Worm (Caenorhabditis elegans) whole organism, dauer: ENCODE results near the gene C44C10.3.

Source experiments
- unc-62 ChIP-seq: sonication (generic microtip); optimal IDR thresholded peaks from 2 replicates; lab custom pipeline; 2017; ENCODE audit warnings: missing biosample characterization, missing genetic modification reagents, missing genetic modification characterization

C44C10.3 gene

ce11 chrX:11690014-11690591 lies 12.2 kb upstream of the C44C10.3 start, which contains the start of the genes C44C10.10 and C44C10.5:
Gene C44C10.10 (plus strand): TSS chrX:11690314.
Gene C44C10.5 (plus strand): TSS chrX:11690541.
- no peak for TF ChIP-seq unc-62 (GFP tag; lab: Kevin White, UChicago)

ce11 chrX:11693092-11693491 lies 9.2 kb upstream of the C44C10.3 start, which contains the start of gene smcl-1:
Gene smcl-1 (plus strand): TSS chrX:11693464.
- no peak for TF ChIP-seq unc-62 (GFP tag; lab: Kevin White, UChicago)

DNA sequence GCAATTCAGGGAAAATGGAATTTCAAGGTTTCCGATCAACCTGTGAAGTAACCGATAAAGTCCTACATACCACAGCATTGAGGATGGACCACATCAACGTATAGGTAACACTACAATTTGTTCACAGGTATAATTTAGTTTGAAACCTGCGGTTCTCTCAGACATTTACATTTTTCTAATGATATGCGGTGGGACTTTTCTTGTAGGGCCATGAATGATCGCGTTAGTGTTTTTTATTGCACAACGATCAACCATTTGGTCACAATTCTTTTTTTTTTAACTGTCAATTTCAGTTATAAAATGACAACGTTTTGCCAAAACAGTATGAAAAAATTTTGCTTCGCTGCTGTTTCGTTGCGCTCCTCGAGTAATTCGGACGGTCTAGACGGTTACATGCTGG lies 5.6 kb upstream of the C44C10.3 start, which contains the start of gene C44C10.12:
C44C10.12 (plus strand) TSS at position 301 of the 400 bp plus-strand sequence.
- TF ChIP-seq unc-62 (GFP tag; lab: Kevin White, UChicago), result no peak

DNA sequence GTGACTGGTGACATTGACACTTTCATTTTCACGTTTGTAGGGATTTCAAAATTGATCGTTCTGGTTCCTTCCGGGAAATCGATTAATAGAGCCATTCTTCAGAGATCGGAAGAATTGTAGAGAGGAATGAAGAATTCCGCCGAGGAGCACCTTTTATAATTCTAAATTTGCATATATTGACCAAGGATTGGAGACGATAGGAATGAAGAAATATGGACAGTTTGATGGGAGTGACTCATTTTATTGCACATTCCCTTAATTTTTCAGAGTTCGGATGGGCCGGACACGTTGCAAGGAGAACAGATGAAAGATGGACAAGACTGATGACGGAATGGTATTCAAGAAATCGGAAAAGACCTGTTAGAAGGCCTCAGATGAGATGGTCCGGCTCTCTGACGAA lies 2.1 kb upstream of the C44C10.3 start, which contains the start of gene C44C10.15:
C44C10.15 (minus strand) TSS at position 101 of the 400 bp plus-strand sequence.
- TF ChIP-seq unc-62 (GFP tag; lab: Kevin White, UChicago), result no peak

DNA sequence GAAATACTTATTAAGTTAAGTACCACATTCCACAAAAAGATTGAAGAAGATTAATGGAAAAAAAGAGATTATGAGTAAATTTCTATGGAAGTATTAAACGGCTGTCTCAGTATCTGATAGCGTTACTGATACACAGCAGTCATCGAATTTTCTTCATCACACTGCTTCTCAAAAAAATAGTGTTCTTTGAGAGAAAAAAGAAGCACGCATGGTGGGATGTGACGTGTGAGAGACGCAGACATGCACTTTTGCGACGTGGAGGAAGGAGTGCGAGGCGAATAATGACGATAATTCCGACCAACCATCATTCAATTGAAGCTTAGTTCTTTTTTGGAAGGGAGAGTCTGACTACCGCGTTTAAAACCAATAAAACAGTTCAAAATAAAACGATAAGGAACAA lies 7.9 kb downstream of the C44C10.3 start, which contains the start of gene C44C10.11:
C44C10.11 (minus strand) TSS at position 115 of the 400 bp plus-strand sequence.
- TF ChIP-seq unc-62 (GFP tag; lab: Kevin White, UChicago), result no peak

DNA sequence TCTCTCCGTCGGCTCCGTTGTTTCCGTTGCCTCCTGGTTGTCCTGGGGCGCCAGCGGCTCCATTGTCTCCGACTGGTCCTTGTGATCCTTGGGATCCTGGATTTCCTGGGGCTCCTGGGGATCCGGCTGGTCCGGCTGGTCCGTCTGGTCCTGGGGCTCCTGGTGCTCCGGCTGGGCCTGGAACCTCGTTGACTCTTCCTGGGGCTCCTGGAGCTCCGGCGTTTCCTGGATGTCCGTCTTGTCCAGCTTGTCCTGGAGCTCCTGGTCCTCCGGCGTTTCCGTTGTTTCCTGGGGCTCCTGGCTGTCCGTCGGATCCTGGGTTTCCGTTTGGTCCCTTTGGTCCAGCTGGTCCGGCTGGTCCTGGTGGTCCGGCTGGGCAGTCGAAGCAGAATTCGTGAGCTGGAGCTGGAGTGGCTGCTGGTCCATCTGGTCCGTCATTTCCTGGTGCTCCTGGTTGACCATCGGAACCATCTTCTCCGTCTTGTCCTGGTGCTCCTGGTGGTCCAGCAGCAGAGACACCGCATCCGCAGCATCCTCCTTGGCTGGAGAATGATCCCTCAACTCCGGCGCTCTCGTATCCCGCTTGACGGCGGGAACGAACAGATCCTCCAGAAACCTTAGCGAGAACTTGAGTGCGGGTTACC lies 9.2 kb downstream of the C44C10.3 start:
- TF ChIP-seq unc-62 (GFP tag; lab: Kevin White, UChicago), result no peak

- no peak for TF ChIP-seq unc-62 (GFP tag; lab: Kevin White, UChicago)
These were observed 10.0 kb downstream of the C44C10.3 start, which contains the start of gene col-180 for ce11 chrX:11712230-11712853. Gene col-180 (minus strand): TSS chrX:11712280.

- TF ChIP-seq unc-62 (GFP tag; lab: Kevin White, UChicago), result no peak
These were observed 14.2 kb downstream of the C44C10.3 start, which contains the start of gene C44C10.9 for ce11 chrX:11716463-11716960. Gene C44C10.9 (minus strand): TSS chrX:11716513.

ce11 chrX:11718751-11719150 lies 16.4 kb downstream of the C44C10.3 start:
- TF ChIP-seq unc-62 (GFP tag; lab: Kevin White, UChicago), result no peak

DNA sequence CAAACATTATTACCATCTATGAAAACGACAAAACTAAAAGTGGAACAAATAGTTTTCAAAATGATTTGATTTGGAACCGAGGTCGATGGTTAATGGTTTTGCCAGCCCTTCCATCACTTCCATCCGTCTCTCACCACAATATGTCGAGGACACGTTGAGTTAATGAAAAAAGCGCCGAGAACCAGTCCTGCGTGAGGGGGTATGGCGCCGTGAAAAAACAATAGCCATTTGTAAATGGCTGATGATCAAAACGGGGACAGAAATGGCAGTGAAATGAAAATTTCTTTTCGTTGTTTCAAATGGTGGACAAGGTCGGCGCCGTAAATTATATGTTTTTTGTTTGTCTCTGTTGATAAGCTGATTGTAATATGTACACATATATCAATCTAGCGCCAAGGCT lies 17.7 kb downstream of the C44C10.3 start:
- TF ChIP-seq unc-62 (GFP tag; lab: Kevin White, UChicago), result no peak

- no peak for TF ChIP-seq unc-62 (GFP tag; lab: Kevin White, UChicago)
These were observed 21.5 kb downstream of the C44C10.3 start, which contains the start of gene D1053.4 for ce11 chrX:11723781-11724201. Gene D1053.4 (minus strand): TSS chrX:11723800.

- no peak for TF ChIP-seq unc-62 (GFP tag; lab: Kevin White, UChicago)
These were observed 23.3 kb downstream of the C44C10.3 start for ce11 chrX:11725646-11726045.

ce11 chrX:11726450-11726849 lies 24.1 kb downstream of the C44C10.3 start:
- no peak for TF ChIP-seq unc-62 (GFP tag; lab: Kevin White, UChicago)

DNA sequence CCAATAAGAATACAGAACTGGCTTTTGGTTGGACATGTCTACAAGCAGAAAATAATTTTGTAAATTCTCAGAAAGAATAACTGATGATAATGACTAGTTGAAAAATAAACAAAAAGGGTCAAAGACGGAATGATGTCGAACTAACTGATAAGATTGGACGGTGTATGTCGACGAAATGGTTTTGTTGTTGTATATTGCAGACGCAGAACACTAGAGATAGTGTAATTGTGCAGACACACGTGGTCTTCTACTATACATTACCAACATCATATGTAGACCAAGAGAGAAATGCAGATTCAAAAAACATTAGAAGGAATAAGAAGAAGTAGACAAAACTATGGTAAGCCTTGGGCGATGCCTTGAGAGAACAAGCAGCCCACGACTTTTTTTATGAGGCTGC lies 25.4 kb downstream of the C44C10.3 start, which contains the start of the genes gst-42 and D1053.2:
gst-42 (minus strand) TSS at position 176 of the 400 bp plus-strand sequence.
D1053.2 (plus strand) TSS at position 391 of the 400 bp plus-strand sequence.
- TF ChIP-seq unc-62 (GFP tag; lab: Kevin White, UChicago), result no peak

DNA sequence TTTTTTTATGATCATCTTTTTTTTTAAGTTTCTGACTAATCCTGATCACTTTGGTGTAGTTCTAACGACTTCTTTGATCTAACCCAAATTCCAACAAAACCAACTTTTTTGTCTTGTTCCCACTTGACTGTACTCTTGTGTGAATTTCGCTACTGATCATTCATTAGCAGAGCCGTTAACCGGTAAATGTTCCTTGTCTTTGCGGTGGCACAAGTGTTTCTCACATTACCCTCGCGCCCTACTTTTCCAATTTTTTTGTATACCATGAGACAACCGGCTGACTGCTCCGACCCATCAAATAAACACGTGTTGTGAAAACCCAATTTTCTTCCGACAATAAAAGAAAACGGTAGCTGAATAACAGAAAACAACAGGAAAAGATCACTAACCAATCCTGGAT lies 30.4 kb downstream of the C44C10.3 start:
- TF ChIP-seq unc-62 (GFP tag; lab: Kevin White, UChicago), result no peak
